Worm (Caenorhabditis elegans) whole organism, L4 larva: ENCODE measurements around the gene Y61A9LA.10.

Source experiments
- D1046.2 ChIP-seq: fragments of 200-800 bp; sonication (Bioruptor generic); IDR thresholded peaks from 2 replicates; pipeline ENCODE4 v1.3.6; 2022; ENCODE audit warnings: missing genetic modification characterization, missing compliant biosample characterization
- F10B5.3 ChIP-seq: sonication (generic microtip); optimal IDR thresholded peaks from 2 replicates; lab custom pipeline; 2016; ENCODE audit warnings: mild to moderate bottlenecking, missing genetic modification characterization, missing compliant biosample characterization
- F26F4.8 ChIP-seq: fragments of 200-800 bp; sonication (Bioruptor generic); conservative IDR thresholded peaks from 2 replicates; pipeline ENCODE4 v1.3.6; 2022; ENCODE audit warnings: missing genetic modification characterization, missing compliant biosample characterization
- F37D6.2 ChIP-seq: sonication (generic microtip); optimal IDR thresholded peaks from 2 replicates; lab custom pipeline; 2016; ENCODE audit warnings: mild to moderate bottlenecking, missing genetic modification characterization, missing compliant biosample characterization
- F44E2.7 ChIP-seq: fragments of 200-800 bp; sonication (Bioruptor generic); IDR thresholded peaks from 2 replicates; pipeline ENCODE4 v2.1.2; 2022; ENCODE audit warnings: missing genetic modification characterization, missing compliant biosample characterization
- T20F7.1 ChIP-seq: fragments of 200-800 bp; sonication (Bioruptor generic); optimal IDR thresholded peaks from 2 replicates; lab custom pipeline; 2018; ENCODE audit warnings: mild to moderate bottlenecking, missing genetic modification characterization, missing compliant biosample characterization
- T26A8.4 ChIP-seq: fragments of 200-800 bp; sonication (Bioruptor generic); IDR thresholded peaks from 2 replicates; pipeline ENCODE4 v1.3.6; 2022; ENCODE audit warnings: missing genetic modification characterization, missing compliant biosample characterization
- Y105C5A.15 ChIP-seq: fragments of 200-800 bp; sonication (Bioruptor generic); IDR thresholded peaks from 2 replicates; pipeline ENCODE4 v1.3.6; 2022; ENCODE audit warnings: missing genetic modification characterization, missing compliant biosample characterization
- Y75B8A.6 ChIP-seq: fragments of 200-800 bp; sonication (Bioruptor generic); IDR thresholded peaks from 2 replicates; pipeline ENCODE4 v1.3.6; 2022; ENCODE audit warnings: missing genetic modification reagents, missing genetic modification characterization, missing compliant biosample characterization
- ZK546.5 ChIP-seq, 2 experiments: sonication (generic microtip); optimal IDR thresholded peaks; 2 replicates each; lab custom pipeline; 2017; ENCODE audit warnings: missing biosample characterization in 2 of 2, missing genetic modification characterization in 2 of 2
- ama-1 ChIP-seq: fragments of 150-350 bp; optimal IDR thresholded peaks from 2 replicates; lab custom pipeline; 2014; ENCODE audit warnings: inconsistent platforms, mixed read lengths
- arid-1 ChIP-seq: fragments of 200-800 bp; sonication (Bioruptor generic); conservative IDR thresholded peaks from 2 replicates; pipeline ENCODE4 v1.3.6; 2022; ENCODE audit warnings: missing genetic modification reagents, missing genetic modification characterization, missing compliant biosample characterization
- ceh-44 ChIP-seq: fragments of 200-800 bp; sonication (Bioruptor generic); IDR thresholded peaks from 2 replicates; pipeline ENCODE4 v1.3.6; 2022; ENCODE audit warnings: missing genetic modification reagents, missing genetic modification characterization, missing compliant biosample characterization
- ceh-82 ChIP-seq: sonication (generic microtip); optimal IDR thresholded peaks from 2 replicates; lab custom pipeline; 2017; ENCODE audit warnings: missing biosample characterization, missing genetic modification characterization
- cey-2 ChIP-seq: sonication (generic microtip); optimal IDR thresholded peaks from 3 replicates; lab custom pipeline; 2017; ENCODE audit warnings: missing genetic modification characterization, mild to moderate bottlenecking, missing compliant biosample characterization, antibody characterized with exemption, borderline replicate concordance; ENCODE audit not compliant: insufficient read depth
- daf-16 ChIP-seq, 3 experiments: sonication (generic microtip); optimal IDR thresholded peaks; 2 replicates each; lab custom pipeline; 2016 to 2017; ENCODE audit warnings: missing genetic modification characterization in 3 of 3, missing genetic modification reagents in 3 of 3, mild to moderate bottlenecking in 2 of 3, missing compliant biosample characterization in 2 of 3, missing biosample characterization in 1 of 3, moderate library complexity in 1 of 3
- daf-19 ChIP-seq: fragments of 200-800 bp; sonication (Bioruptor generic); conservative IDR thresholded peaks from 2 replicates; pipeline ENCODE4 v1.3.6; 2022; ENCODE audit warnings: missing genetic modification characterization, missing compliant biosample characterization
- daf-8 ChIP-seq: fragments of 200-800 bp; sonication (Bioruptor generic); IDR thresholded peaks from 2 replicates; pipeline ENCODE4 v1.3.6; 2022; ENCODE audit warnings: missing genetic modification characterization, missing compliant biosample characterization
- dmd-6 ChIP-seq: fragments of 200-800 bp; sonication (Bioruptor generic); IDR thresholded peaks from 2 replicates; pipeline ENCODE4 v1.3.6; 2022; ENCODE audit warnings: missing genetic modification reagents, missing genetic modification characterization, missing compliant biosample characterization
- dmd-9 ChIP-seq: fragments of 200-800 bp; sonication (Bioruptor generic); IDR thresholded peaks from 2 replicates; pipeline ENCODE4 v1.3.6; 2022; ENCODE audit warnings: missing genetic modification reagents, missing genetic modification characterization, missing compliant biosample characterization
- duxl-1 ChIP-seq: sonication (generic microtip); optimal IDR thresholded peaks from 2 replicates; lab custom pipeline; 2016; ENCODE audit warnings: mild to moderate bottlenecking, missing genetic modification characterization, moderate library complexity, missing compliant biosample characterization; ENCODE audit not compliant: poor library complexity
- dve-1 ChIP-seq: sonication (generic microtip); optimal IDR thresholded peaks from 2 replicates; lab custom pipeline; 2017; ENCODE audit warnings: antibody characterized with exemption, mild to moderate bottlenecking, missing genetic modification characterization, missing compliant biosample characterization; ENCODE audit not compliant: insufficient read depth
- fkh-10 ChIP-seq: fragments of 150-350 bp; optimal IDR thresholded peaks from 2 replicates; lab custom pipeline; 2014; ENCODE audit warnings: missing biosample characterization, missing genetic modification reagents, missing genetic modification characterization
- gei-8 ChIP-seq: fragments of 200-800 bp; sonication (Bioruptor generic); optimal IDR thresholded peaks from 2 replicates; lab custom pipeline; 2018; ENCODE audit warnings: mild to moderate bottlenecking, missing genetic modification characterization, missing compliant biosample characterization
- hif-1 ChIP-seq, 2 experiments: sonication (generic microtip); optimal IDR thresholded peaks; 2 replicates each; lab custom pipeline; 2016 to 2017; ENCODE audit warnings: missing compliant biosample characterization in 2 of 2, missing genetic modification characterization in 2 of 2, missing genetic modification reagents in 2 of 2, missing genotype in 2 of 2, mild to moderate bottlenecking in 1 of 2
- jun-1 ChIP-seq: fragments of 150-350 bp; optimal IDR thresholded peaks from 2 replicates; lab custom pipeline; 2014; ENCODE audit warnings: missing biosample characterization, missing genetic modification reagents, missing genetic modification characterization
- lim-7 ChIP-seq: fragments of 200-800 bp; sonication (Bioruptor generic); IDR thresholded peaks from 2 replicates; pipeline ENCODE4 v1.3.6; 2022; ENCODE audit warnings: missing genetic modification characterization, missing compliant biosample characterization
- lin-1 ChIP-seq: fragments of 200-800 bp; sonication (Bioruptor generic); IDR thresholded peaks from 2 replicates; pipeline ENCODE4 v1.3.6; 2022; ENCODE audit warnings: missing genetic modification reagents, missing genetic modification characterization, missing compliant biosample characterization
- lin-13 ChIP-seq: fragments of 150-350 bp; optimal IDR thresholded peaks from 2 replicates; lab custom pipeline; 2014; ENCODE audit warnings: missing biosample characterization, missing genetic modification reagents, missing genetic modification characterization
- lin-38 ChIP-seq: fragments of 200-800 bp; sonication (Bioruptor generic); IDR thresholded peaks from 2 replicates; pipeline ENCODE4 v1.3.6; 2022; ENCODE audit warnings: missing genetic modification reagents, missing genetic modification characterization, missing compliant biosample characterization
- lir-3 ChIP-seq: sonication (generic microtip); optimal IDR thresholded peaks from 2 replicates; lab custom pipeline; 2016; ENCODE audit warnings: mild to moderate bottlenecking, missing genetic modification characterization, missing compliant biosample characterization
- madf-9 ChIP-seq: fragments of 200-800 bp; sonication (Bioruptor generic); conservative IDR thresholded peaks from 2 replicates; pipeline ENCODE4 v1.3.6; 2022; ENCODE audit warnings: missing genetic modification reagents, missing genetic modification characterization, missing compliant biosample characterization
- mdt-29 ChIP-seq: fragments of 200-800 bp; sonication (Bioruptor generic); IDR thresholded peaks from 2 replicates; pipeline ENCODE4 v1.3.6; 2022; ENCODE audit warnings: missing genetic modification reagents, missing genetic modification characterization, missing compliant biosample characterization
- mep-1 ChIP-seq: fragments of 150-350 bp; sonication (generic microtip); optimal IDR thresholded peaks from 3 replicates; lab custom pipeline; 2014; ENCODE audit warnings: missing biosample characterization, missing genetic modification characterization
- mxl-2 ChIP-seq: fragments of 200-800 bp; sonication (Bioruptor generic); conservative IDR thresholded peaks from 2 replicates; pipeline ENCODE4 v1.3.6; 2022; ENCODE audit warnings: missing genetic modification reagents, missing genetic modification characterization, missing compliant biosample characterization
- mxl-3 ChIP-seq: fragments of 200-800 bp; sonication (Bioruptor generic); optimal IDR thresholded peaks from 2 replicates; lab custom pipeline; 2018; ENCODE audit warnings: mild to moderate bottlenecking, missing genetic modification characterization, missing compliant biosample characterization
- nhr-11 ChIP-seq: fragments of 150-350 bp; optimal IDR thresholded peaks from 2 replicates; lab custom pipeline; 2014; ENCODE audit warnings: missing biosample characterization, missing genetic modification characterization
- nhr-111 ChIP-seq: fragments of 200-800 bp; sonication (Bioruptor generic); optimal IDR thresholded peaks from 2 replicates; lab custom pipeline; 2018; ENCODE audit warnings: mild to moderate bottlenecking, missing genetic modification characterization, missing compliant biosample characterization
- nhr-237 ChIP-seq: sonication (generic microtip); optimal IDR thresholded peaks from 2 replicates; lab custom pipeline; 2017; ENCODE audit warnings: missing biosample characterization, missing genetic modification characterization
- nhr-25 ChIP-seq: sonication (generic microtip); optimal IDR thresholded peaks from 2 replicates; lab custom pipeline; 2017; ENCODE audit warnings: missing genetic modification characterization, mild to moderate bottlenecking, missing compliant biosample characterization, antibody characterized with exemption, moderate library complexity, borderline replicate concordance; ENCODE audit not compliant: insufficient read depth
- nhr-28 ChIP-seq: fragments of 150-350 bp; optimal IDR thresholded peaks from 2 replicates; lab custom pipeline; 2014; ENCODE audit warnings: missing biosample characterization, missing genetic modification characterization
- nhr-42 ChIP-seq: fragments of 200-800 bp; sonication (Bioruptor generic); IDR thresholded peaks from 2 replicates; pipeline ENCODE4 v1.3.6; 2022; ENCODE audit warnings: missing genetic modification characterization, missing compliant biosample characterization
- nhr-76 ChIP-seq: fragments of 150-350 bp; optimal IDR thresholded peaks from 2 replicates; lab custom pipeline; 2014; ENCODE audit warnings: missing biosample characterization, missing genetic modification characterization
- rbr-2 ChIP-seq: sonication (generic microtip); optimal IDR thresholded peaks from 2 replicates; lab custom pipeline; 2016; ENCODE audit warnings: missing genotype, missing genetic modification characterization, missing compliant biosample characterization
- saeg-2 ChIP-seq: fragments of 200-800 bp; sonication (Bioruptor generic); IDR thresholded peaks from 2 replicates; pipeline ENCODE4 v1.3.6; 2022; ENCODE audit warnings: missing genetic modification reagents, missing genetic modification characterization, missing compliant biosample characterization
- snpc-1.2 ChIP-seq: fragments of 200-800 bp; sonication (Bioruptor generic); IDR thresholded peaks from 2 replicates; pipeline ENCODE4 v1.3.6; 2022; ENCODE audit warnings: missing genetic modification reagents, missing genetic modification characterization, missing compliant biosample characterization
- spr-1 ChIP-seq: sonication (generic microtip); optimal IDR thresholded peaks from 2 replicates; lab custom pipeline; 2016; ENCODE audit warnings: mild to moderate bottlenecking, missing genetic modification characterization, missing compliant biosample characterization
- spr-3 ChIP-seq: fragments of 200-800 bp; sonication (Bioruptor generic); optimal IDR thresholded peaks from 2 replicates; lab custom pipeline; 2018; ENCODE audit warnings: mild to moderate bottlenecking, missing genetic modification characterization, missing compliant biosample characterization
- tag-97 ChIP-seq: fragments of 200-800 bp; sonication (Bioruptor generic); IDR thresholded peaks from 2 replicates; pipeline ENCODE4 v1.3.6; 2022; ENCODE audit warnings: missing genetic modification characterization, missing compliant biosample characterization
- unc-130 ChIP-seq: sonication (generic microtip); optimal IDR thresholded peaks from 2 replicates; lab custom pipeline; 2016; ENCODE audit warnings: missing genetic modification reagents, missing genetic modification characterization, missing compliant biosample characterization
- ztf-11 ChIP-seq: fragments of 150-350 bp; optimal IDR thresholded peaks from 2 replicates; lab custom pipeline; 2014; ENCODE audit warnings: missing biosample characterization, missing genetic modification characterization

Y61A9LA.10 gene

DNA sequence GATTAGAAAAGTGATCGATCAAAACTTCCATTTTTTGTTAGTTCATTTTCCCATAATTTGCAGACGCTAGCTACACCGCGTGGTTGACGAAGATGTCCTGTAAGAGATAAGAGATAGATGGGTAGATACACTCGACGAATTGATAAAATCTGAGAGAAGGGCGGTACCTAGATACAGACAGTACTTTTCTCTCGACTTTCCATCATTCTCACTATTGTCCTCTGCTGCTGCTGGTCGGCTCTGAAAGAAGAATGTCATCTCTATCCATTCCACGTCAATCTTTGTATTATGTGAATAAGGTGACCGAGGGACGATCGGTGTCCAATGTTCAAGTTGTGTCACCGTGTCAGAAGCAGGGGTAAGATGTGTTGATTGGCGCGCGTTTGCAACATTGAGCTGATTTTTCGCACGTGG lies 12.9 kb upstream of the Y61A9LA.10 start, which contains the start of gene pmt-2 (continued):
- TF ChIP-seq F44E2.7 (GFP tag; lab: Robert Waterston, UW): no peak
- peak; percentile 50 for TF ChIP-seq mep-1 (tag; lab: Kevin White, UChicago)
- TF ChIP-seq fkh-10 (GFP tag; lab: Kevin White, UChicago): no peak
- TF ChIP-seq lin-13 (GFP tag; lab: Kevin White, UChicago): no peak
- TF ChIP-seq rbr-2: no peak
- no peak for TF ChIP-seq saeg-2 (GFP tag; lab: Robert Waterston, UW)
- no peak for TF ChIP-seq lir-3 (tag; lab: Kevin White, UChicago)
- no peak for TF ChIP-seq duxl-1 (tag; lab: Kevin White, UChicago)
- no peak for TF ChIP-seq ceh-82 (tag; lab: Kevin White, UChicago)
- TF ChIP-seq ceh-44 (GFP tag; lab: Robert Waterston, UW): no peak
- TF ChIP-seq gei-8: no peak
- TF ChIP-seq hif-1 (tag; optimal IDR thresholded peaks at IDR 0.05; lab: Kevin White, UChicago): no peak
- TF ChIP-seq dmd-6 (GFP tag; lab: Robert Waterston, UW): peak; percentile 50
- no peak for TF ChIP-seq nhr-25 (tag; lab: Kevin White, UChicago)
- no peak for TF ChIP-seq nhr-237 (tag; lab: Kevin White, UChicago)
- no peak for TF ChIP-seq D1046.2
- peak; percentile 16 for TF ChIP-seq dve-1
- TF ChIP-seq spr-3 (GFP tag; lab: Kevin White, UChicago): no peak
- no peak for TF ChIP-seq ztf-11
- no peak for TF ChIP-seq daf-19
- TF ChIP-seq tag-97 (GFP tag; lab: Robert Waterston, UW): no peak
- TF ChIP-seq mxl-2 (GFP tag; lab: Robert Waterston, UW): no peak
- no peak for TF ChIP-seq F26F4.8 (GFP tag; lab: Robert Waterston, UW)
- TF ChIP-seq spr-1: no peak
- no peak for TF ChIP-seq cey-2
- peak; percentile 87 for TF ChIP-seq mxl-3 (GFP tag; lab: Kevin White, UChicago)
- TF ChIP-seq Y75B8A.6 (GFP tag; lab: Robert Waterston, UW): 0 out of 2 replicates have a peak, but pooled peaks have one; percentile 37
- TF ChIP-seq snpc-1.2 (GFP tag; lab: Robert Waterston, UW): no peak
- TF ChIP-seq F37D6.2 (tag; lab: Kevin White, UChicago): no peak
- no peak for TF ChIP-seq arid-1 (GFP tag; lab: Robert Waterston, UW)
- no peak for TF ChIP-seq ZK546.5 (tag; optimal IDR thresholded peaks at IDR 0.05; lab: Kevin White, UChicago)
- TF ChIP-seq ama-1: peak; percentile 19
- TF ChIP-seq dmd-9: no peak
- TF ChIP-seq nhr-42 (GFP tag; lab: Robert Waterston, UW): no peak
- no peak for TF ChIP-seq F10B5.3 (tag; lab: Kevin White, UChicago)
- no peak for TF ChIP-seq nhr-76 (tag; lab: Kevin White, UChicago)
- TF ChIP-seq T26A8.4 (GFP tag; lab: Robert Waterston, UW): peak; percentile 51; the same call in 1 of the 2 replicates
- no peak for TF ChIP-seq jun-1 (tag; lab: Kevin White, UChicago)
- no peak for TF ChIP-seq daf-8
- no peak for TF ChIP-seq nhr-11 (tag; lab: Kevin White, UChicago)
- TF ChIP-seq daf-16 (GFP tag; optimal IDR thresholded peaks at IDR 0.05; lab: Kevin White, UChicago): no peak
- TF ChIP-seq daf-16 (tag; optimal IDR thresholded peaks at IDR 0.05; lab: Kevin White, UChicago): peak; percentile 16
- peak; percentile 63 for TF ChIP-seq nhr-28
- TF ChIP-seq lim-7 (GFP tag; lab: Robert Waterston, UW): no peak
- no peak for TF ChIP-seq Y105C5A.15 (GFP tag; lab: Robert Waterston, UW)
- peak; percentile 7; the same call in 1 of the 2 replicates for TF ChIP-seq lin-38 (GFP tag; lab: Robert Waterston, UW)
- no peak for TF ChIP-seq T20F7.1 (GFP tag; lab: Kevin White, UChicago)
- no peak for TF ChIP-seq nhr-111 (GFP tag; lab: Kevin White, UChicago)
- TF ChIP-seq lin-1 (GFP tag; lab: Robert Waterston, UW): no peak
- TF ChIP-seq unc-130 (GFP tag; lab: Kevin White, UChicago): no peak
- TF ChIP-seq madf-9 (GFP tag; lab: Robert Waterston, UW): no peak
- TF ChIP-seq mdt-29 (GFP tag; lab: Robert Waterston, UW): no peak
